Worm (Caenorhabditis elegans) whole organism, young adult: ENCODE measurements around the gene C18D11.3.
A peak's percentile ranks its signal among the peaks of the same experiment; 100 is the strongest.

Experiments
- B0035.1 ChIP-seq: sonication (generic microtip); optimal IDR thresholded peaks from 2 replicates; lab custom pipeline; 2016; ENCODE audit warnings: missing genetic modification characterization, mild to moderate bottlenecking, missing compliant biosample characterization, missing genotype, missing genetic modification reagents
- B0336.3 ChIP-seq: fragments of 200-800 bp; sonication (Bioruptor generic); IDR thresholded peaks from 2 replicates; pipeline ENCODE4 v1.3.6; 2022; ENCODE audit warnings: missing genetic modification characterization, missing compliant biosample characterization
- F22D6.2 ChIP-seq: sonication (generic microtip); optimal IDR thresholded peaks from 2 replicates; lab custom pipeline; 2016; ENCODE audit warnings: mild to moderate bottlenecking, missing genetic modification characterization, missing compliant biosample characterization
- F57A8.1 ChIP-seq: fragments of 200-800 bp; sonication (Bioruptor generic); optimal IDR thresholded peaks from 2 replicates; lab custom pipeline; 2018; ENCODE audit warnings: mild to moderate bottlenecking, missing genetic modification characterization, moderate library complexity, missing compliant biosample characterization
- F57C9.4 ChIP-seq: sonication (generic microtip); optimal IDR thresholded peaks from 2 replicates; lab custom pipeline; 2017; ENCODE audit warnings: mild to moderate bottlenecking, missing genetic modification characterization, missing compliant biosample characterization
- Y53F4B.3 ChIP-seq: fragments of 200-800 bp; sonication (Bioruptor generic); IDR thresholded peaks from 2 replicates; pipeline ENCODE4 v1.3.6; 2022; ENCODE audit warnings: missing genetic modification reagents, missing genetic modification characterization, missing compliant biosample characterization
- Y53G8AR.9 ChIP-seq: fragments of 200-800 bp; sonication (Bioruptor generic); conservative IDR thresholded peaks from 2 replicates; pipeline ENCODE4 v1.3.6; 2022; ENCODE audit warnings: missing genetic modification reagents, missing genetic modification characterization, missing compliant biosample characterization
- Y56A3A.18 ChIP-seq: fragments of 200-800 bp; sonication (Bioruptor generic); IDR thresholded peaks from 2 replicates; pipeline ENCODE4 v1.3.6; 2022; ENCODE audit warnings: missing genetic modification reagents, missing genetic modification characterization, missing compliant biosample characterization
- Y67H2A.10 ChIP-seq: fragments of 200-800 bp; sonication (Bioruptor generic); conservative IDR thresholded peaks from 2 replicates; pipeline ENCODE4 v1.3.6; 2022; ENCODE audit warnings: missing genetic modification reagents, missing genetic modification characterization, missing compliant biosample characterization
- Y95B8A.8 ChIP-seq: fragments of 200-800 bp; sonication (Bioruptor generic); IDR thresholded peaks from 2 replicates; pipeline ENCODE4 v1.3.6; 2022; ENCODE audit warnings: missing genetic modification reagents, missing genetic modification characterization, missing compliant biosample characterization
- akir-1 ChIP-seq: fragments of 200-800 bp; sonication (Bioruptor generic); optimal IDR thresholded peaks from 2 replicates; lab custom pipeline; 2018; ENCODE audit warnings: mild to moderate bottlenecking, missing genetic modification characterization, moderate library complexity, missing compliant biosample characterization
- aptf-2 ChIP-seq: fragments of 200-800 bp; sonication (Bioruptor generic); conservative IDR thresholded peaks from 2 replicates; pipeline ENCODE4 v1.3.6; 2022; ENCODE audit warnings: missing genetic modification reagents, missing genetic modification characterization, missing compliant biosample characterization
- attf-3 ChIP-seq: fragments of 200-800 bp; sonication (Bioruptor generic); conservative IDR thresholded peaks from 2 replicates; pipeline ENCODE4 v1.3.6; 2022; ENCODE audit warnings: missing genetic modification reagents, missing genetic modification characterization, missing compliant biosample characterization
- attf-6 ChIP-seq: fragments of 200-800 bp; sonication (Bioruptor generic); IDR thresholded peaks from 2 replicates; pipeline ENCODE4 v1.3.6; 2022; ENCODE audit warnings: missing genetic modification reagents, missing genetic modification characterization, missing compliant biosample characterization
- ccch-3 ChIP-seq: fragments of 200-800 bp; sonication (Bioruptor generic); optimal IDR thresholded peaks from 2 replicates; lab custom pipeline; 2018; ENCODE audit warnings: mild to moderate bottlenecking, missing genetic modification characterization, missing compliant biosample characterization
- ceh-79 ChIP-seq: sonication (generic microtip); optimal IDR thresholded peaks from 2 replicates; lab custom pipeline; 2017; ENCODE audit warnings: mild to moderate bottlenecking, missing genetic modification characterization, missing compliant biosample characterization
- die-1 ChIP-seq: sonication (generic microtip); optimal IDR thresholded peaks from 2 replicates; lab custom pipeline; 2016; ENCODE audit warnings: missing genotype, mild to moderate bottlenecking, missing genetic modification characterization, missing compliant biosample characterization
- dox-1 ChIP-seq: fragments of 200-800 bp; sonication (Bioruptor generic); IDR thresholded peaks from 2 replicates; pipeline ENCODE4 v1.3.6; 2022; ENCODE audit warnings: missing genetic modification reagents, missing genetic modification characterization, missing compliant biosample characterization
- fkh-3 ChIP-seq: sonication (generic microtip); optimal IDR thresholded peaks from 2 replicates; lab custom pipeline; 2016; ENCODE audit warnings: mild to moderate bottlenecking, missing genetic modification characterization, missing compliant biosample characterization
- hlh-12 ChIP-seq: sonication (generic microtip); optimal IDR thresholded peaks from 2 replicates; lab custom pipeline; 2016; ENCODE audit warnings: missing genetic modification characterization, missing compliant biosample characterization
- hmg-1.2 ChIP-seq: fragments of 200-800 bp; sonication (Bioruptor generic); IDR thresholded peaks from 2 replicates; pipeline ENCODE4 v1.3.6; 2022; ENCODE audit warnings: missing genetic modification reagents, missing genetic modification characterization, missing compliant biosample characterization
- hsf-1 ChIP-seq: fragments of 200-800 bp; sonication (Bioruptor generic); IDR thresholded peaks from 2 replicates; pipeline ENCODE4 v1.3.6; 2022; ENCODE audit warnings: missing genetic modification reagents, missing genetic modification characterization, missing compliant biosample characterization
- lag-1 ChIP-seq: fragments of 200-800 bp; sonication (Bioruptor generic); IDR thresholded peaks from 2 replicates; pipeline ENCODE4 v1.3.6; 2022; ENCODE audit warnings: missing genetic modification reagents, missing genetic modification characterization, missing compliant biosample characterization
- let-526 ChIP-seq: fragments of 200-800 bp; sonication (Bioruptor generic); IDR thresholded peaks from 2 replicates; pipeline ENCODE4 v1.3.6; 2022; ENCODE audit warnings: missing genetic modification reagents, missing genetic modification characterization, missing compliant biosample characterization
- lin-26 ChIP-seq: fragments of 200-800 bp; sonication (Bioruptor generic); IDR thresholded peaks from 2 replicates; pipeline ENCODE4 v1.3.6; 2022; ENCODE audit warnings: missing genetic modification reagents, missing genetic modification characterization, missing compliant biosample characterization
- lir-1 ChIP-seq: fragments of 200-800 bp; sonication (Bioruptor generic); conservative IDR thresholded peaks from 2 replicates; pipeline ENCODE4 v1.3.6; 2022; ENCODE audit warnings: missing genetic modification reagents, missing genetic modification characterization, missing compliant biosample characterization
- madf-6 ChIP-seq: fragments of 200-800 bp; sonication (Bioruptor generic); IDR thresholded peaks from 2 replicates; pipeline ENCODE4 v1.3.6; 2022; ENCODE audit warnings: missing genetic modification reagents, missing genetic modification characterization, missing compliant biosample characterization
- mcd-1 ChIP-seq: fragments of 200-800 bp; sonication (Bioruptor generic); IDR thresholded peaks from 2 replicates; pipeline ENCODE4 v1.3.6; 2022; ENCODE audit warnings: missing genetic modification reagents, missing genetic modification characterization, missing compliant biosample characterization
- mes-4 ChIP-seq: sonication (generic microtip); optimal IDR thresholded peaks from 2 replicates; lab custom pipeline; 2016; ENCODE audit warnings: missing genotype, missing genetic modification characterization, missing compliant biosample characterization
- nfya-2 ChIP-seq: fragments of 200-800 bp; sonication (Bioruptor generic); IDR thresholded peaks from 2 replicates; pipeline ENCODE4 v1.3.6; 2022; ENCODE audit warnings: missing genetic modification reagents, missing genetic modification characterization, missing compliant biosample characterization
- nfyb-1 ChIP-seq: fragments of 200-800 bp; sonication (Bioruptor generic); IDR thresholded peaks from 2 replicates; pipeline ENCODE4 v1.3.6; 2022; ENCODE audit warnings: missing genetic modification reagents, missing genetic modification characterization, missing compliant biosample characterization
- nhr-80 ChIP-seq: sonication (generic microtip); optimal IDR thresholded peaks from 2 replicates; lab custom pipeline; 2016; ENCODE audit warnings: missing genetic modification characterization, missing compliant biosample characterization
- rcor-1 ChIP-seq: fragments of 200-800 bp; sonication (Bioruptor generic); IDR thresholded peaks from 2 replicates; pipeline ENCODE4 v1.3.6; 2022; ENCODE audit warnings: missing genetic modification reagents, missing genetic modification characterization, missing compliant biosample characterization
- repo-1 ChIP-seq: sonication (generic microtip); optimal IDR thresholded peaks from 2 replicates; lab custom pipeline; 2017; ENCODE audit warnings: mild to moderate bottlenecking, missing genetic modification characterization, missing compliant biosample characterization
- rpc-1 ChIP-seq, 2 experiments: fragments of 150-350 bp in 1 of 2; sonication (generic microtip) in 1 of 2; optimal IDR thresholded peaks; 2 replicates each; lab custom pipeline; 2014 to 2018; ENCODE audit warnings: missing biosample characterization in 1 of 2, missing genetic modification characterization in 1 of 2, missing genetic modification reagents in 1 of 2, missing genotype in 1 of 2
- snpc-1.3 ChIP-seq: sonication (generic microtip); optimal IDR thresholded peaks from 2 replicates; lab custom pipeline; 2017; ENCODE audit warnings: missing genetic modification characterization, mild to moderate bottlenecking, missing compliant biosample characterization, antibody characterized with exemption, moderate library complexity, missing genotype, missing genetic modification reagents; ENCODE audit not compliant: insufficient read depth
- somi-1 ChIP-seq: fragments of 200-800 bp; sonication (Bioruptor generic); optimal IDR thresholded peaks from 2 replicates; lab custom pipeline; 2018; ENCODE audit warnings: mild to moderate bottlenecking, missing genetic modification characterization, missing compliant biosample characterization
- xnd-1 ChIP-seq: sonication (generic microtip); optimal IDR thresholded peaks from 2 replicates; lab custom pipeline; 2016; ENCODE audit warnings: missing genotype, missing genetic modification reagents, missing genetic modification characterization, missing compliant biosample characterization
- zfh-2 ChIP-seq: fragments of 200-800 bp; sonication (Bioruptor generic); conservative IDR thresholded peaks from 2 replicates; pipeline ENCODE4 v1.3.6; 2022; ENCODE audit warnings: missing genetic modification reagents, missing genetic modification characterization, missing compliant biosample characterization
- zim-3 ChIP-seq: sonication (generic microtip); optimal IDR thresholded peaks from 2 replicates; lab custom pipeline; 2017; ENCODE audit warnings: mild to moderate bottlenecking, missing genetic modification characterization, moderate library complexity, missing compliant biosample characterization
- ztf-18 ChIP-seq: sonication (generic microtip); optimal IDR thresholded peaks from 2 replicates; lab custom pipeline; 2016; ENCODE audit warnings: missing genotype, mild to moderate bottlenecking, missing genetic modification characterization, missing compliant biosample characterization
- ztf-26 ChIP-seq: sonication (generic microtip); optimal IDR thresholded peaks from 2 replicates; lab custom pipeline; 2017; ENCODE audit warnings: missing genetic modification characterization, missing compliant biosample characterization
- ztf-3 ChIP-seq: fragments of 200-800 bp; sonication (Bioruptor generic); optimal IDR thresholded peaks from 2 replicates; lab custom pipeline; 2018; ENCODE audit warnings: mild to moderate bottlenecking, missing genetic modification characterization, missing compliant biosample characterization

The C18D11.3 gene

DNA sequence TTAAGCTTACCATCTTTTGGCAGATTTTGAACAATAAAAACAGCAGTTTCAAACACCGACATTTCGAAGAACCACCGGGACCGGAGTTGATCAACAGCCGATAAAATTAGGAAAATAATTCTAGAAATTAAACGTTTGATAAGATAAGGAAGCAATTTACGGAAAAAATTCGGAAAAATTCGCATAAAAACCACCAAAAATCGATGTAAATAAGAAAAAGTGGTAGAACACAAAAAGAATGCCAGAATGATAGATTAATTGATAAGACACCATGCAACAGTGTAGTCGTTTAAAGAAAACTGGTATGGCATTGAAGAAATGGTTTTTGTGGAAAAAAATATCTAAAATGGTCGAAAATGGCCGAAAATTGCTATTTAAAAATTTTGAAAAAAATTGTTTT lies 841 bp upstream of the C18D11.3 start, which contains the start of gene maa-1:
Gene maa-1 (minus strand): TSS at position 120 of the 400 bp plus-strand sequence.
- TF ChIP-seq Y67H2A.10 (no peak), ccch-3 (GFP tag; lab: Kevin White, UChicago) (no peak), nhr-80 (peak; percentile 48)
- TF ChIP-seq, all 124 proteins: peak for 1

DNA sequence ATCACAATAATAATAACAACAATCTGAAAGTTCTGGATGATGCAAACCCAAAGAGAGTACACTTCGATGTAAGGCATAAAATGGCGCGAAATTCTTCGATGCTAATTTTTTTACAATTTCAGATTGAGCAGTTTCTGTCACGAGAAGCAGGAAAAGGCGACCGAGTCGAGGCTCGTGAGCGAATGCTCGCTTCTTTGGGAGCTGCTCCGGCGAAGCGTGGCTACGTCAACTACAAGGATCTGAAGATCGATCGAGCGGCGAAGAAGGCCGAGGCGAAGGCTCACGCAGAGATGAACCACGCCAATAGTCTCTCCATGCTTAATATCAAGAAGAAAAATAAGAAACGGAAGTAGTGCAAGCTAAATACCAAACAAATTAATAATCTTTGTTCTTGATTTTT lies 840 bp downstream of the C18D11.3 start:
- TF ChIP-seq zfh-2 (GFP tag; lab: Robert Waterston, UW) (peak; percentile 59), attf-6 (no peak)

- TF ChIP-seq lin-26 (GFP tag; lab: Robert Waterston, UW) (0 out of 2 replicates have a peak, but pooled peaks have one; percentile 53), hlh-12 (tag; lab: Kevin White, UChicago) (no peak), ztf-18 (tag; lab: Kevin White, UChicago) (no peak), attf-3 (GFP tag; lab: Robert Waterston, UW) (no peak), akir-1 (no peak), F22D6.2 (tag; lab: Kevin White, UChicago) (no peak), rpc-1 (optimal IDR thresholded peaks at IDR 0.05; lab: Kevin White, UChicago) (no peak), rpc-1 (tag; optimal IDR thresholded peaks at IDR 0.05; lab: Kevin White, UChicago) (no peak), ceh-79 (tag; lab: Kevin White, UChicago) (no peak), nfya-2 (GFP tag; lab: Robert Waterston, UW) (no peak), B0035.1 (tag; lab: Kevin White, UChicago) (no peak), ztf-3 (no peak), Y95B8A.8 (no peak), Y56A3A.18 (GFP tag; lab: Robert Waterston, UW) (no peak), repo-1 (no peak), madf-6 (GFP tag; lab: Robert Waterston, UW) (peak; percentile 62), mes-4 (tag; lab: Kevin White, UChicago) (no peak), nfyb-1 (GFP tag; lab: Robert Waterston, UW) (no peak; the same call in 1 of the 2 replicates), ccch-3 (GFP tag; lab: Kevin White, UChicago) (no peak), snpc-1.3 (tag; lab: Kevin White, UChicago) (no peak), hmg-1.2 (GFP tag; lab: Robert Waterston, UW) (no peak), somi-1 (GFP tag; lab: Kevin White, UChicago) (no peak), hsf-1 (GFP tag; lab: Robert Waterston, UW) (peak; percentile 35; the same call in 1 of the 2 replicates), F57C9.4 (no peak), xnd-1 (tag; lab: Kevin White, UChicago) (no peak), Y53F4B.3 (GFP tag; lab: Robert Waterston, UW) (no peak), F57A8.1 (GFP tag; lab: Kevin White, UChicago) (no peak), dox-1 (peak; percentile 30; the same call in 1 of the 2 replicates), ztf-26 (tag; lab: Kevin White, UChicago) (no peak), B0336.3 (0 out of 2 replicates have a peak, but pooled peaks have one; percentile 17), lir-1 (GFP tag; lab: Robert Waterston, UW) (no peak), Y53G8AR.9 (no peak), die-1 (tag; lab: Kevin White, UChicago) (peak; percentile 12), fkh-3 (tag; lab: Kevin White, UChicago) (no peak), aptf-2 (GFP tag; lab: Robert Waterston, UW) (no peak), mcd-1 (GFP tag; lab: Robert Waterston, UW) (peak; percentile 24; the same call in 1 of the 2 replicates), rcor-1 (GFP tag; lab: Robert Waterston, UW) (no peak), let-526 (GFP tag; lab: Robert Waterston, UW) (no peak), zim-3 (tag; lab: Kevin White, UChicago) (no peak), lag-1 (GFP tag; lab: Robert Waterston, UW) (no peak)
These were observed 1.3 kb downstream of the C18D11.3 start for ce11 chrIII:11824580-11824979.
